Fruit fly (Drosophila melanogaster) whole organism: Measurements from ENCODE around the gene CG8507.

Source experiments
- CG8478 ChIP-seq: fragments of >200 bp; optimal IDR thresholded peaks from 2 replicates; lab custom pipeline; 2018; ENCODE audit warnings: inconsistent platforms
- Dll ChIP-seq: fragments of >200 bp; optimal IDR thresholded peaks from 2 replicates; lab custom pipeline; 2017
- pan ChIP-seq: fragments of >200 bp; optimal IDR thresholded peaks from 2 replicates; lab custom pipeline; 2017
- psq ChIP-seq: fragments of >200 bp; optimal IDR thresholded peaks from 2 replicates; lab custom pipeline; 2017
- usp ChIP-seq: fragments of >200 bp; optimal IDR thresholded peaks from 2 replicates; lab custom pipeline; 2017; ENCODE audit warnings: missing biosample characterization, missing genetic modification characterization, mixed read lengths

DNA sequence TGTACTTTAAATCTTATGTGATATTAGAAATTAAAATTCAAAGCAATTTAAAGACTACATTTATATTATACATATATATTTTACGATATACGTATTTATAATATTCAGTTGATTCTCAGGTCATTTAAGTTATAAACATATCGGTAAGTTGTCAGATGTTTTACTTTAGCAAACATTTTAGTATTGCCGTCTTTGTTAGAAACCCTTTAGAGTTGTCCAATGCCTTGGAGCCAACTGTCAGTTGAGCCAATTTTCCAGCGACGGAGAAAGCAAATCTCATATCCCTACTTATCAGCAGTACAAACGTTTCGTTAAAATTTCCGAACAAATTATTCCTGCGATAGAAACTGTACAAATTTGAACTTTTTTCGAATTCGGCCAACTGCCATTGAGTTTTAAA, 16.5 kb upstream of the CG8507 start, which contains the start of gene topi:
- no peak for TF ChIP-seq CG8478 (lab: Kevin White, UChicago)
- no peak for TF ChIP-seq usp (GFP tag; lab: Kevin White, UChicago)
- no peak for TF ChIP-seq pan (lab: Kevin White, UChicago)
- TF ChIP-seq psq (lab: Kevin White, UChicago): no peak
- no peak for TF ChIP-seq Dll (lab: Kevin White, UChicago)
